Worm (Caenorhabditis elegans) whole organism, young adult: ENCODE data around the gene srh-212.
"Not testable (repeated sequence)": the region's sequence is repeated elsewhere in the genome, so short reads cannot be mapped to it uniquely, and the experiment has no call there.

Source experiments
- C06A6.2 ChIP-seq: fragments of 200-800 bp; sonication (Bioruptor generic); conservative IDR thresholded peaks from 2 replicates; pipeline ENCODE4 v1.3.6; 2022; ENCODE audit warnings: missing genetic modification characterization, missing compliant biosample characterization
- F49E8.2 ChIP-seq: sonication (generic microtip); optimal IDR thresholded peaks from 3 replicates; lab custom pipeline; 2017; ENCODE audit warnings: missing genetic modification characterization, mild to moderate bottlenecking, missing compliant biosample characterization, antibody characterized with exemption, moderate library complexity; ENCODE audit not compliant: insufficient read depth
- F57C9.4 ChIP-seq: sonication (generic microtip); optimal IDR thresholded peaks from 2 replicates; lab custom pipeline; 2017; ENCODE audit warnings: mild to moderate bottlenecking, missing genetic modification characterization, missing compliant biosample characterization
- dox-1 ChIP-seq: fragments of 200-800 bp; sonication (Bioruptor generic); IDR thresholded peaks from 2 replicates; pipeline ENCODE4 v1.3.6; 2022; ENCODE audit warnings: missing genetic modification reagents, missing genetic modification characterization, missing compliant biosample characterization
- dpl-1 ChIP-seq: fragments of 150-350 bp; optimal IDR thresholded peaks from 2 replicates; lab custom pipeline; 2014; ENCODE audit warnings: missing biosample characterization, missing genetic modification reagents, missing genetic modification characterization
- gei-17 ChIP-seq: fragments of 200-800 bp; sonication (Bioruptor generic); optimal IDR thresholded peaks from 2 replicates; lab custom pipeline; 2018; ENCODE audit warnings: mild to moderate bottlenecking, missing genetic modification characterization, missing compliant biosample characterization
- hrde-1 ChIP-seq: sonication (generic microtip); optimal IDR thresholded peaks from 2 replicates; lab custom pipeline; 2016; ENCODE audit warnings: missing genetic modification characterization, mild to moderate bottlenecking, missing compliant biosample characterization, moderate library complexity, missing genotype, missing genetic modification reagents, borderline replicate concordance
- lin-35 ChIP-seq, 3 experiments: fragments of 150-350 bp in 2 of 3; sonication (generic microtip) in 1 of 3; optimal IDR thresholded peaks; 2 replicates each; lab custom pipeline; 2014 to 2018; ENCODE audit warnings: missing biosample characterization in 3 of 3, missing genetic modification characterization in 3 of 3, missing genetic modification reagents in 3 of 3
- snpc-1.3 ChIP-seq: sonication (generic microtip); optimal IDR thresholded peaks from 2 replicates; lab custom pipeline; 2017; ENCODE audit warnings: missing genetic modification characterization, mild to moderate bottlenecking, missing compliant biosample characterization, antibody characterized with exemption, moderate library complexity, missing genotype, missing genetic modification reagents; ENCODE audit not compliant: insufficient read depth
- unc-62 ChIP-seq: fragments of 150-350 bp; optimal IDR thresholded peaks from 2 replicates; lab custom pipeline; 2014; ENCODE audit warnings: missing biosample characterization, missing genetic modification reagents, missing genetic modification characterization
- xnd-1 ChIP-seq: sonication (generic microtip); optimal IDR thresholded peaks from 2 replicates; lab custom pipeline; 2016; ENCODE audit warnings: missing genotype, missing genetic modification reagents, missing genetic modification characterization, missing compliant biosample characterization

ce11 chrV:3572408-3572807, 24.5 kb downstream of the srh-212 start, which contains the start of gene F40C5.1:
- not testable (repeated sequence) for TF ChIP-seq hrde-1 (tag; lab: Kevin White, UChicago); gei-17 (GFP tag; lab: Kevin White, UChicago); F49E8.2; F57C9.4 (tag; lab: Kevin White, UChicago); snpc-1.3 (tag; lab: Kevin White, UChicago); xnd-1 (tag; lab: Kevin White, UChicago); lin-35 (GFP tag; optimal IDR thresholded peaks at IDR 0.05; lab: Kevin White, UChicago); C06A6.2 (GFP tag; lab: Robert Waterston, UW); dpl-1 (GFP tag; lab: Kevin White, UChicago); unc-62 (GFP tag; lab: Kevin White, UChicago); dox-1 (GFP tag; lab: Robert Waterston, UW)
